Fruit fly (Drosophila melanogaster): ENCODE measurements around the gene CG32071.
A peak's percentile ranks its signal among the peaks of the same experiment; 100 is the strongest.

Gene CG32071

dm6 chr3L:11119396-11119900, 15.8 kb upstream of the CG32071 start (continued):
- TF ChIP-seq disco-r (GFP tag; optimal IDR thresholded peaks at IDR 0.05) = no peak
- TF ChIP-seq ewg (GFP tag; optimal IDR thresholded peaks at IDR 0.05) = no peak
- no peak for TF ChIP-seq salm (tag; optimal IDR thresholded peaks at IDR 0.05)
- TF ChIP-seq CG42726 (GFP tag; IDR thresholded peaks at IDR 0.05; ENCODE audit: partially characterized antibody) = 0 out of 2 replicates have a peak, but pooled peaks have one; percentile 10
- no peak for TF ChIP-seq Hey (tag; optimal IDR thresholded peaks at IDR 0.05)
- TF ChIP-seq CG3847 (GFP tag; IDR thresholded peaks at IDR 0.05) = no peak
- TF ChIP-seq inv (GFP tag; IDR thresholded peaks at IDR 0.05; ENCODE audit: partially characterized antibody) = no peak
- no peak for TF ChIP-seq danr (GFP tag; IDR thresholded peaks at IDR 0.05)
- TF ChIP-seq TFAM (GFP tag; optimal IDR thresholded peaks at IDR 0.05) = no peak
- no peak for TF ChIP-seq wek (GFP tag; optimal IDR thresholded peaks at IDR 0.05)
- TF ChIP-seq CG10321 (GFP tag; IDR thresholded peaks at IDR 0.05) = no peak
- 0 out of 2 replicates have a peak, but pooled peaks have one; percentile 24 for TF ChIP-seq Ptx1 (GFP tag; IDR thresholded peaks at IDR 0.05)
- TF ChIP-seq chn (GFP tag; optimal IDR thresholded peaks at IDR 0.05) = peak; percentile 33
- TF ChIP-seq Fer2 (tag; optimal IDR thresholded peaks at IDR 0.05) = no peak
- peak; percentile 32 for TF ChIP-seq zfh2 (GFP tag; optimal IDR thresholded peaks at IDR 0.05)
- no peak for TF ChIP-seq CrebB (tag; optimal IDR thresholded peaks at IDR 0.05)
- TF ChIP-seq dpn (GFP tag; optimal IDR thresholded peaks at IDR 0.05) = peak in 1 of 2 experiments; percentile 3
- no peak for TF ChIP-seq Ets97D (GFP tag; optimal IDR thresholded peaks at IDR 0.05)
- TF ChIP-seq E2f2 (GFP tag; IDR thresholded peaks at IDR 0.05) = no peak
- TF ChIP-seq ab (GFP tag; optimal IDR thresholded peaks at IDR 0.05) = no peak
- no peak for TF ChIP-seq Elba2 (GFP tag; optimal IDR thresholded peaks at IDR 0.05)
- no peak for TF ChIP-seq CG10565 (GFP tag; optimal IDR thresholded peaks at IDR 0.05)
- TF ChIP-seq Camta (GFP tag; optimal IDR thresholded peaks at IDR 0.05) = no peak
- TF ChIP-seq Adf1 (GFP tag; IDR thresholded peaks at IDR 0.05) = peak; percentile 11; the same call in 1 of the 2 replicates
- no peak for TF ChIP-seq CG9609 (GFP tag; optimal IDR thresholded peaks at IDR 0.05)
- no peak for TF ChIP-seq CG14965 (GFP tag; optimal IDR thresholded peaks at IDR 0.05; ENCODE audit: borderline replicate concordance)
- TF ChIP-seq tio (GFP tag; optimal IDR thresholded peaks at IDR 0.05) = no peak
- no peak for TF ChIP-seq luna (GFP tag; optimal IDR thresholded peaks at IDR 0.05)
- no peak for TF ChIP-seq Dfd (GFP tag; optimal IDR thresholded peaks at IDR 0.05)
- TF ChIP-seq Dp (GFP tag; optimal IDR thresholded peaks at IDR 0.05) = no peak
- no peak for TF ChIP-seq CG8478 (optimal IDR thresholded peaks at IDR 0.05)
- peak; percentile 5; the same call in 1 of the 2 replicates for TF ChIP-seq H2.0 (GFP tag; IDR thresholded peaks at IDR 0.05)
- TF ChIP-seq CG11247 (GFP tag; IDR thresholded peaks at IDR 0.05) = 0 out of 2 replicates have a peak, but pooled peaks have one; percentile 17
- TF ChIP-seq CG11696 (GFP tag; IDR thresholded peaks at IDR 0.05) = no peak; the same call in 1 of the 2 replicates
- TF ChIP-seq Stat92E (GFP tag; optimal IDR thresholded peaks at IDR 0.05) = no peak
- no peak for TF ChIP-seq D (optimal IDR thresholded peaks at IDR 0.05)
- TF ChIP-seq D (GFP tag; optimal IDR thresholded peaks at IDR 0.05) = no peak
- peak; percentile 1 for TF ChIP-seq stwl (tag; optimal IDR thresholded peaks at IDR 0.05)
- no peak for TF ChIP-seq Atf3 (GFP tag; optimal IDR thresholded peaks at IDR 0.05)
- no peak for TF ChIP-seq CG1647 (GFP tag; optimal IDR thresholded peaks at IDR 0.05)
- TF ChIP-seq sna (GFP tag; IDR thresholded peaks at IDR 0.05; ENCODE audit: partially characterized antibody) = no peak
- peak; percentile 21 for TF ChIP-seq HLH54F (GFP tag; optimal IDR thresholded peaks at IDR 0.05)
- no peak for TF ChIP-seq CG11723 (GFP tag; optimal IDR thresholded peaks at IDR 0.05)
- TF ChIP-seq CG6254 (GFP tag; optimal IDR thresholded peaks at IDR 0.05) = no peak
- TF ChIP-seq gce (GFP tag; IDR thresholded peaks at IDR 0.05) = no peak
- no peak for TF ChIP-seq CG6654 (GFP tag; optimal IDR thresholded peaks at IDR 0.05)
- TF ChIP-seq CG17912 (GFP tag; optimal IDR thresholded peaks at IDR 0.05) = no peak
- no peak for TF ChIP-seq CG18262 (tag; optimal IDR thresholded peaks at IDR 0.05)
- TF ChIP-seq Awh (GFP tag; IDR thresholded peaks at IDR 0.05) = no peak
- TF ChIP-seq tap (tag; optimal IDR thresholded peaks at IDR 0.05) = no peak
- TF ChIP-seq CG10267 (tag; optimal IDR thresholded peaks at IDR 0.05) = no peak
- TF ChIP-seq CG11398 (GFP tag; optimal IDR thresholded peaks at IDR 0.05) = no peak

All from whole organism, embryonic.